Fruit fly (Drosophila melanogaster) whole organism, embryonic: ENCODE data around the gene Reg-2.

Source experiments
- Abd-B ChIP-seq: fragments of 200-800 bp; sonication (Bioruptor generic); optimal IDR thresholded peaks from 2 replicates; lab custom pipeline; 2018; ENCODE audit warnings: missing biosample characterization, mild to moderate bottlenecking, missing genetic modification characterization, moderate library complexity
- CG1024 ChIP-seq: fragments of 200-800 bp; sonication (Bioruptor generic); IDR thresholded peaks from 2 replicates; pipeline ENCODE4 v1.3.6; 2022; ENCODE audit warnings: missing biosample characterization, missing genetic modification characterization
- CG10321 ChIP-seq: fragments of 200-800 bp; sonication (Bioruptor generic); IDR thresholded peaks from 2 replicates; pipeline ENCODE4 v1.3.6; 2022; ENCODE audit warnings: missing biosample characterization, missing genetic modification characterization
- CG10366 ChIP-seq: fragments of 200-800 bp; sonication (Bioruptor generic); IDR thresholded peaks from 2 replicates; pipeline ENCODE4 v1.3.6; 2022; ENCODE audit warnings: missing biosample characterization, missing genetic modification characterization
- CG10654 ChIP-seq: fragments of 200-800 bp; sonication (Bioruptor generic); optimal IDR thresholded peaks from 2 replicates; lab custom pipeline; 2016; ENCODE audit warnings: missing biosample characterization, missing genetic modification characterization
- CG10959 ChIP-seq: fragments of 200-800 bp; sonication (Bioruptor generic); IDR thresholded peaks from 2 replicates; pipeline ENCODE4 v1.3.6; 2022; ENCODE audit warnings: missing biosample characterization, missing genetic modification characterization
- CG11456 ChIP-seq: fragments of 200-800 bp; sonication (Bioruptor generic); IDR thresholded peaks from 3 replicates; pipeline ENCODE4 v1.3.6; 2022; ENCODE audit warnings: missing biosample characterization, missing genetic modification characterization
- CG11504 ChIP-seq: fragments of 200-800 bp; sonication (Bioruptor generic); optimal IDR thresholded peaks from 3 replicates; lab custom pipeline; 2019; ENCODE audit warnings: missing biosample characterization, mild to moderate bottlenecking, missing genetic modification characterization, moderate library complexity
- CG12071 ChIP-seq: fragments of 200-800 bp; sonication (Bioruptor generic); optimal IDR thresholded peaks from 3 replicates; lab custom pipeline; 2018; ENCODE audit warnings: missing biosample characterization, mild to moderate bottlenecking, missing genetic modification characterization
- CG12104 ChIP-seq: fragments of 200-800 bp; sonication (Bioruptor generic); optimal IDR thresholded peaks from 3 replicates; lab custom pipeline; 2016; ENCODE audit warnings: missing biosample characterization, missing genetic modification characterization
- CG15514 ChIP-seq: fragments of 200-800 bp; sonication (Bioruptor generic); optimal IDR thresholded peaks from 3 replicates; lab custom pipeline; 2017; ENCODE audit warnings: missing biosample characterization, missing genetic modification characterization, mild to moderate bottlenecking, moderate library complexity, missing genetic modification reagents
- CG1647 ChIP-seq: fragments of 200-800 bp; sonication (Bioruptor generic); optimal IDR thresholded peaks from 3 replicates; lab custom pipeline; 2016; ENCODE audit warnings: missing biosample characterization, missing genetic modification characterization
- CG16813 ChIP-seq: fragments of 200-800 bp; sonication (Bioruptor generic); IDR thresholded peaks from 3 replicates; pipeline ENCODE4 v1.3.6; 2022; ENCODE audit warnings: missing biosample characterization, missing genetic modification characterization; ENCODE audit not compliant: partially characterized antibody
- CG16815 ChIP-seq: fragments of 200-800 bp; sonication (Bioruptor generic); optimal IDR thresholded peaks from 3 replicates; lab custom pipeline; 2017; ENCODE audit warnings: missing biosample characterization, mild to moderate bottlenecking, missing genetic modification characterization
- CG30431 ChIP-seq: fragments of 200-800 bp; sonication (Bioruptor generic); optimal IDR thresholded peaks from 2 replicates; lab custom pipeline; 2017; ENCODE audit warnings: missing biosample characterization, missing genetic modification characterization
- CG4820 ChIP-seq: fragments of 200-800 bp; sonication (Bioruptor generic); optimal IDR thresholded peaks from 3 replicates; lab custom pipeline; 2016; ENCODE audit warnings: missing biosample characterization, missing genetic modification characterization
- CG6683 ChIP-seq: fragments of 200-800 bp; sonication (Bioruptor generic); optimal IDR thresholded peaks from 2 replicates; lab custom pipeline; 2017; ENCODE audit warnings: missing biosample characterization, mild to moderate bottlenecking, missing genetic modification characterization, missing genetic modification reagents
- CG7372 ChIP-seq: fragments of 200-800 bp; sonication (Bioruptor generic); IDR thresholded peaks from 2 replicates; pipeline ENCODE4 v1.3.6; 2022; ENCODE audit warnings: missing biosample characterization, missing genetic modification characterization
- CG7786 ChIP-seq: fragments of 200-800 bp; sonication (Bioruptor generic); optimal IDR thresholded peaks from 2 replicates; lab custom pipeline; 2016; ENCODE audit warnings: missing biosample characterization, missing genetic modification characterization
- CG8359 ChIP-seq: fragments of 200-800 bp; sonication (Bioruptor generic); optimal IDR thresholded peaks from 2 replicates; lab custom pipeline; 2017; ENCODE audit warnings: missing biosample characterization, mild to moderate bottlenecking, missing genetic modification characterization, borderline replicate concordance
- CG9727 ChIP-seq: fragments of 200-800 bp; sonication (Bioruptor generic); optimal IDR thresholded peaks from 3 replicates; lab custom pipeline; 2017; ENCODE audit warnings: missing biosample characterization, mild to moderate bottlenecking, missing genetic modification characterization
- CkIIα-i1 ChIP-seq: fragments of 200-800 bp; sonication (Bioruptor generic); IDR thresholded peaks from 2 replicates; pipeline ENCODE4 v1.3.6; 2022; ENCODE audit warnings: missing biosample characterization, missing genetic modification characterization
- D ChIP-seq, 2 experiments: fragments of 200-800 bp in 1 of 2; fragments of >200 bp in 1 of 2; sonication (Bioruptor generic) in 1 of 2; optimal IDR thresholded peaks; 2 replicates in 1 of 2; 3 replicates in 1 of 2; lab custom pipeline; 2017; ENCODE audit warnings: mild to moderate bottlenecking in 1 of 2, missing biosample characterization in 1 of 2, missing genetic modification characterization in 1 of 2, missing genetic modification reagents in 1 of 2
- E2f1 ChIP-seq: fragments of 200-800 bp; sonication (Bioruptor generic); IDR thresholded peaks from 2 replicates; pipeline ENCODE4 v1.3.6; 2022; ENCODE audit warnings: missing biosample characterization, missing genetic modification characterization
- Fer2 ChIP-seq: fragments of 200-800 bp; sonication (Bioruptor generic); optimal IDR thresholded peaks from 2 replicates; lab custom pipeline; 2018; ENCODE audit warnings: missing biosample characterization, mild to moderate bottlenecking, missing genetic modification characterization, moderate library complexity
- HHEX ChIP-seq: fragments of 200-800 bp; sonication (Bioruptor generic); optimal IDR thresholded peaks from 3 replicates; lab custom pipeline; 2017; ENCODE audit warnings: missing biosample characterization, mild to moderate bottlenecking, missing genetic modification characterization, missing genetic modification reagents
- Hmr ChIP-seq: fragments of 200-800 bp; sonication (Bioruptor generic); optimal IDR thresholded peaks from 3 replicates; lab custom pipeline; 2017; ENCODE audit warnings: mild to moderate bottlenecking, missing biosample characterization, missing genetic modification reagents, missing genetic modification characterization
- Hr3 ChIP-seq: fragments of 200-800 bp; sonication (Bioruptor generic); optimal IDR thresholded peaks from 3 replicates; lab custom pipeline; 2016; ENCODE audit warnings: missing biosample characterization, missing genetic modification characterization
- Lim3 ChIP-seq: fragments of 200-800 bp; sonication (Bioruptor generic); IDR thresholded peaks from 2 replicates; pipeline ENCODE4 v1.3.6; 2022; ENCODE audit warnings: missing biosample characterization, missing genetic modification characterization
- MTF-1 ChIP-seq: fragments of 200-800 bp; sonication (Bioruptor generic); optimal IDR thresholded peaks from 2 replicates; lab custom pipeline; 2018; ENCODE audit warnings: missing biosample characterization, mild to moderate bottlenecking, missing genetic modification characterization, borderline replicate concordance
- NC2β ChIP-seq: fragments of 200-800 bp; sonication (Bioruptor generic); optimal IDR thresholded peaks from 2 replicates; lab custom pipeline; 2016; ENCODE audit warnings: missing biosample characterization, missing genetic modification characterization
- Nf-YB ChIP-seq: fragments of 200-800 bp; sonication (Bioruptor generic); optimal IDR thresholded peaks from 3 replicates; lab custom pipeline; 2019; ENCODE audit warnings: missing biosample characterization, mild to moderate bottlenecking, missing genetic modification characterization, moderate library complexity
- Nf-YC ChIP-seq: fragments of 200-800 bp; optimal IDR thresholded peaks from 3 replicates; lab custom pipeline; 2019; ENCODE audit warnings: missing biosample characterization, mild to moderate bottlenecking, missing genetic modification characterization, moderate library complexity
- az2 ChIP-seq: fragments of 200-800 bp; sonication (Bioruptor generic); optimal IDR thresholded peaks from 3 replicates; lab custom pipeline; 2016; ENCODE audit warnings: missing biosample characterization, missing genetic modification characterization
- caup ChIP-seq: fragments of 200-800 bp; sonication (Bioruptor generic); optimal IDR thresholded peaks from 3 replicates; lab custom pipeline; 2017; ENCODE audit warnings: missing biosample characterization, mild to moderate bottlenecking, missing genetic modification characterization, moderate library complexity; ENCODE audit not compliant: severe bottlenecking
- dati ChIP-seq: fragments of 200-800 bp; sonication (Bioruptor generic); IDR thresholded peaks from 2 replicates; pipeline ENCODE4 v1.3.6; 2022; ENCODE audit warnings: missing biosample characterization, missing genetic modification characterization
- dimm ChIP-seq: fragments of 200-800 bp; sonication (Bioruptor generic); IDR thresholded peaks from 2 replicates; pipeline ENCODE4 v1.3.6; 2022; ENCODE audit warnings: missing biosample characterization, missing genetic modification characterization
- grau ChIP-seq: fragments of 200-800 bp; optimal IDR thresholded peaks from 3 replicates; lab custom pipeline; 2019; ENCODE audit warnings: missing biosample characterization, mild to moderate bottlenecking, missing genetic modification characterization, moderate library complexity
- oc ChIP-seq: fragments of 200-800 bp; sonication (Bioruptor generic); optimal IDR thresholded peaks from 2 replicates; lab custom pipeline; 2018; ENCODE audit warnings: missing biosample characterization, mild to moderate bottlenecking, missing genetic modification characterization, moderate library complexity
- peb ChIP-seq: fragments of 200-800 bp; sonication (Bioruptor generic); IDR thresholded peaks from 2 replicates; pipeline ENCODE4 v1.3.6; 2022; ENCODE audit warnings: missing biosample characterization, missing genetic modification characterization
- psq ChIP-seq: fragments of 200-800 bp; sonication (Bioruptor generic); optimal IDR thresholded peaks from 2 replicates; lab custom pipeline; 2017; ENCODE audit warnings: missing biosample characterization, missing genetic modification characterization
- sd ChIP-seq: fragments of 200-800 bp; sonication (Bioruptor generic); optimal IDR thresholded peaks from 3 replicates; lab custom pipeline; 2018; ENCODE audit warnings: missing biosample characterization, mild to moderate bottlenecking, missing genetic modification characterization, moderate library complexity
- sim ChIP-seq: fragments of 200-800 bp; sonication (Bioruptor generic); IDR thresholded peaks from 2 replicates; pipeline ENCODE4 v1.3.6; 2022; ENCODE audit warnings: missing biosample characterization, missing genetic modification characterization
- trem ChIP-seq: fragments of 200-800 bp; optimal IDR thresholded peaks from 3 replicates; lab custom pipeline; 2019; ENCODE audit warnings: missing biosample characterization, mild to moderate bottlenecking, missing genetic modification characterization, moderate library complexity
- tx ChIP-seq: fragments of 200-800 bp; sonication (Bioruptor generic); optimal IDR thresholded peaks from 2 replicates; lab custom pipeline; 2016; ENCODE audit warnings: missing biosample characterization, missing genetic modification characterization
- vfl ChIP-seq: fragments of 200-800 bp; sonication (Bioruptor generic); optimal IDR thresholded peaks from 2 replicates; lab custom pipeline; 2016; ENCODE audit warnings: missing biosample characterization, missing genetic modification characterization
- vnd ChIP-seq: fragments of 200-800 bp; sonication (Bioruptor generic); IDR thresholded peaks from 3 replicates; pipeline ENCODE4 v1.3.6; 2022; ENCODE audit warnings: missing biosample characterization, missing genetic modification characterization; ENCODE audit not compliant: partially characterized antibody
- wdn ChIP-seq: fragments of 200-800 bp; sonication (Bioruptor generic); IDR thresholded peaks from 2 replicates; pipeline ENCODE4 v1.3.6; 2022; ENCODE audit warnings: missing biosample characterization, missing genetic modification characterization
- zf30C ChIP-seq: fragments of 200-800 bp; sonication (Bioruptor generic); optimal IDR thresholded peaks from 3 replicates; lab custom pipeline; 2018; ENCODE audit warnings: missing biosample characterization, mild to moderate bottlenecking, missing genetic modification characterization
- zfh1 ChIP-seq: fragments of 200-800 bp; sonication (Bioruptor generic); IDR thresholded peaks from 3 replicates; pipeline ENCODE4 v1.3.6; 2022; ENCODE audit warnings: missing biosample characterization, missing genetic modification characterization

The Reg-2 gene

dm6 chr3L:629353-629915 lies 23.1 kb upstream of the Reg-2 start (continued):
- no peak; the same call in 1 of the 2 replicates for TF ChIP-seq peb (GFP tag; lab: Robert Waterston, UW)
- no peak for TF ChIP-seq Lim3 (GFP tag; lab: Robert Waterston, UW)
- peak; percentile 1 for TF ChIP-seq CG8359 (GFP tag; lab: Kevin White, UChicago)
- TF ChIP-seq wdn (GFP tag; lab: Robert Waterston, UW) = peak; percentile 30; the same call in 1 of the 2 replicates
- TF ChIP-seq CG7372 = no peak
- TF ChIP-seq CG10654 (GFP tag; lab: Kevin White, UChicago) = no peak
- TF ChIP-seq CG6683 (GFP tag; lab: Kevin White, UChicago) = peak; percentile 8
- TF ChIP-seq CG16815 (GFP tag; lab: Kevin White, UChicago) = no peak
- TF ChIP-seq Abd-B = no peak
- peak; percentile 52 for TF ChIP-seq Hmr (GFP tag; lab: Kevin White, UChicago)
- peak; percentile 28 for TF ChIP-seq tx
- no peak for TF ChIP-seq CG1024 (GFP tag; lab: Robert Waterston, UW)
- peak; percentile 18 for TF ChIP-seq grau (tag; lab: Kevin White, UChicago)
- no peak for TF ChIP-seq Nf-YB (GFP tag; lab: Kevin White, UChicago)
- TF ChIP-seq caup (GFP tag; lab: Kevin White, UChicago) = peak; percentile 30
- no peak for TF ChIP-seq E2f1 (GFP tag; lab: Robert Waterston, UW)
- TF ChIP-seq sd (tag; lab: Kevin White, UChicago) = peak; percentile 81
- TF ChIP-seq zf30C (GFP tag; lab: Kevin White, UChicago) = no peak
- TF ChIP-seq oc = no peak
- TF ChIP-seq vfl (GFP tag; lab: Kevin White, UChicago) = no peak
- no peak for TF ChIP-seq NC2β (GFP tag; lab: Kevin White, UChicago)
- TF ChIP-seq D (optimal IDR thresholded peaks at IDR 0.05; lab: Kevin White, UChicago) = no peak
- no peak for TF ChIP-seq D (GFP tag; optimal IDR thresholded peaks at IDR 0.05; lab: Kevin White, UChicago)
- no peak for TF ChIP-seq CG11504
- no peak for TF ChIP-seq CG10321 (GFP tag; lab: Robert Waterston, UW)
- TF ChIP-seq CG9727 (GFP tag; lab: Kevin White, UChicago) = no peak
- TF ChIP-seq CG1647 (GFP tag; lab: Kevin White, UChicago) = peak; percentile 18
- TF ChIP-seq MTF-1 (GFP tag; lab: Kevin White, UChicago) = peak; percentile 20
- TF ChIP-seq az2 (GFP tag; lab: Kevin White, UChicago) = no peak
- TF ChIP-seq CG7786 = no peak
- no peak for TF ChIP-seq CG16813 (GFP tag; lab: Robert Waterston, UW)
- TF ChIP-seq CG12104 (GFP tag; lab: Kevin White, UChicago) = peak; percentile 52
- no peak for TF ChIP-seq psq (GFP tag; lab: Kevin White, UChicago)
- peak; percentile 25 for TF ChIP-seq Nf-YC (tag; lab: Kevin White, UChicago)
- TF ChIP-seq trem = no peak
- no peak for TF ChIP-seq CG10366 (GFP tag; lab: Robert Waterston, UW)
- TF ChIP-seq CG30431 (GFP tag; lab: Kevin White, UChicago) = no peak
- no peak for TF ChIP-seq CG10959
- TF ChIP-seq Fer2 = no peak
- TF ChIP-seq CG12071 (GFP tag; lab: Kevin White, UChicago) = peak; percentile 40
- peak; percentile 13; the same call in 1 of the 3 replicates for TF ChIP-seq zfh1 (GFP tag; lab: Robert Waterston, UW)
- no peak for TF ChIP-seq vnd (GFP tag; lab: Robert Waterston, UW)
- no peak for TF ChIP-seq Hr3 (GFP tag; lab: Kevin White, UChicago)
- 0 out of 3 replicates have a peak, but pooled peaks have one; percentile 32 for TF ChIP-seq CG11456 (GFP tag; lab: Robert Waterston, UW)
- TF ChIP-seq HHEX (GFP tag; lab: Kevin White, UChicago) = peak; percentile 13
- TF ChIP-seq sim (GFP tag; lab: Robert Waterston, UW) = no peak
- no peak for TF ChIP-seq dati
- no peak for TF ChIP-seq CG15514 (GFP tag; lab: Kevin White, UChicago)
- no peak for TF ChIP-seq CkIIα-i1 (GFP tag; lab: Robert Waterston, UW)
- TF ChIP-seq dimm (GFP tag; lab: Robert Waterston, UW) = no peak
- TF ChIP-seq CG4820 (GFP tag; lab: Kevin White, UChicago) = no peak
